Fruit fly (Drosophila melanogaster) whole organism, embryonic: Measurements from ENCODE around the gene CG7546.

ENCODE experiments used
- Bdp1 ChIP-seq: fragments of 200-800 bp; sonication (Bioruptor generic); optimal IDR thresholded peaks from 3 replicates; lab custom pipeline; 2016; ENCODE audit warnings: missing biosample characterization, missing genetic modification characterization
- BtbVII ChIP-seq: fragments of 200-800 bp; sonication (Bioruptor generic); optimal IDR thresholded peaks from 3 replicates; lab custom pipeline; 2017; ENCODE audit warnings: missing biosample characterization, mild to moderate bottlenecking, missing genetic modification characterization
- CG1024 ChIP-seq: fragments of 200-800 bp; sonication (Bioruptor generic); IDR thresholded peaks from 2 replicates; pipeline ENCODE4 v1.3.6; 2022; ENCODE audit warnings: missing biosample characterization, missing genetic modification characterization
- CG10267 ChIP-seq: fragments of 200-800 bp; sonication (Bioruptor generic); optimal IDR thresholded peaks from 2 replicates; lab custom pipeline; 2018; ENCODE audit warnings: missing biosample characterization, mild to moderate bottlenecking, missing genetic modification characterization, moderate library complexity
- CG10431 ChIP-seq: fragments of 200-800 bp; sonication (Bioruptor generic); optimal IDR thresholded peaks from 3 replicates; lab custom pipeline; 2018; ENCODE audit warnings: missing biosample characterization, mild to moderate bottlenecking, missing genetic modification characterization
- CG12071 ChIP-seq: fragments of 200-800 bp; sonication (Bioruptor generic); optimal IDR thresholded peaks from 3 replicates; lab custom pipeline; 2018; ENCODE audit warnings: missing biosample characterization, mild to moderate bottlenecking, missing genetic modification characterization
- CG14710 ChIP-seq: fragments of 200-800 bp; sonication (Bioruptor generic); optimal IDR thresholded peaks from 3 replicates; lab custom pipeline; 2019; ENCODE audit warnings: missing biosample characterization, mild to moderate bottlenecking, missing genetic modification characterization, moderate library complexity
- CG15011 ChIP-seq: fragments of 200-800 bp; sonication (Bioruptor generic); optimal IDR thresholded peaks from 3 replicates; lab custom pipeline; 2018; ENCODE audit warnings: missing biosample characterization, mild to moderate bottlenecking, missing genetic modification characterization
- CG18476 ChIP-seq: fragments of 200-800 bp; sonication (Bioruptor generic); optimal IDR thresholded peaks from 2 replicates; lab custom pipeline; 2016; ENCODE audit warnings: missing biosample characterization, mild to moderate bottlenecking, missing genetic modification characterization
- CG31388 ChIP-seq: fragments of 200-800 bp; sonication (Bioruptor generic); optimal IDR thresholded peaks from 2 replicates; lab custom pipeline; 2016; ENCODE audit warnings: missing biosample characterization, missing genetic modification characterization
- CG34224 ChIP-seq: fragments of 200-800 bp; sonication (Bioruptor generic); IDR thresholded peaks from 3 replicates; pipeline ENCODE4 v1.3.6; 2022; ENCODE audit warnings: missing biosample characterization, missing genetic modification characterization; ENCODE audit not compliant: partially characterized antibody
- CG3838 ChIP-seq: fragments of 200-800 bp; sonication (Bioruptor generic); optimal IDR thresholded peaks from 3 replicates; lab custom pipeline; 2016; ENCODE audit warnings: missing biosample characterization, missing genetic modification characterization
- CG5180 ChIP-seq: fragments of 200-800 bp; sonication (Bioruptor generic); optimal IDR thresholded peaks from 3 replicates; lab custom pipeline; 2017; ENCODE audit warnings: missing biosample characterization, missing genetic modification characterization, mild to moderate bottlenecking, moderate library complexity, missing genetic modification reagents
- CG6272 ChIP-seq: fragments of 200-800 bp; sonication (Bioruptor generic); IDR thresholded peaks from 2 replicates; pipeline ENCODE4 v1.3.6; 2022; ENCODE audit warnings: missing biosample characterization, missing genetic modification characterization
- CG8388 ChIP-seq: fragments of 200-800 bp; sonication (Bioruptor generic); optimal IDR thresholded peaks from 2 replicates; lab custom pipeline; 2019; ENCODE audit warnings: missing biosample characterization, mild to moderate bottlenecking, missing genetic modification characterization, moderate library complexity
- D ChIP-seq, 2 experiments: fragments of 200-800 bp in 1 of 2; fragments of >200 bp in 1 of 2; sonication (Bioruptor generic) in 1 of 2; optimal IDR thresholded peaks; 2 replicates in 1 of 2; 3 replicates in 1 of 2; lab custom pipeline; 2017; ENCODE audit warnings: mild to moderate bottlenecking in 1 of 2, missing biosample characterization in 1 of 2, missing genetic modification characterization in 1 of 2, missing genetic modification reagents in 1 of 2
- Dfd ChIP-seq, 2 experiments: fragments of >200 bp; optimal IDR thresholded peaks; 2 replicates each; lab custom pipeline; 2017; ENCODE audit warnings: missing biosample characterization in 2 of 2, missing genetic modification characterization in 2 of 2
- Elba2 ChIP-seq: fragments of 200-800 bp; sonication (Bioruptor generic); optimal IDR thresholded peaks from 3 replicates; lab custom pipeline; 2016; ENCODE audit warnings: missing biosample characterization, missing genetic modification characterization
- Gug ChIP-seq: fragments of 200-800 bp; sonication (Bioruptor generic); IDR thresholded peaks from 4 replicates; pipeline ENCODE4 v1.3.6; 2022; ENCODE audit warnings: missing biosample characterization, missing genetic modification characterization
- HLH3B ChIP-seq: fragments of 200-800 bp; sonication (Bioruptor generic); IDR thresholded peaks from 2 replicates; pipeline ENCODE4 v1.3.6; 2022; ENCODE audit warnings: missing biosample characterization, missing genetic modification characterization
- Hand ChIP-seq: fragments of 200-800 bp; sonication (Bioruptor generic); optimal IDR thresholded peaks from 2 replicates; lab custom pipeline; 2017; ENCODE audit warnings: mild to moderate bottlenecking, missing biosample characterization, missing genetic modification reagents, missing genetic modification characterization
- Max ChIP-seq: fragments of 200-800 bp; sonication (Bioruptor generic); optimal IDR thresholded peaks from 2 replicates; lab custom pipeline; 2016; ENCODE audit warnings: missing biosample characterization, mild to moderate bottlenecking, missing genetic modification characterization
- NC2α ChIP-seq: fragments of 200-800 bp; sonication (Bioruptor generic); optimal IDR thresholded peaks from 2 replicates; lab custom pipeline; 2016; ENCODE audit warnings: missing biosample characterization, missing genetic modification characterization
- Neu2 ChIP-seq: fragments of 200-800 bp; sonication (Bioruptor generic); optimal IDR thresholded peaks from 3 replicates; lab custom pipeline; 2016; ENCODE audit warnings: missing biosample characterization, missing genetic modification characterization, borderline replicate concordance
- Nf-YA ChIP-seq: fragments of 200-800 bp; sonication (Bioruptor generic); IDR thresholded peaks from 2 replicates; pipeline ENCODE4 v1.3.6; 2022; ENCODE audit warnings: missing biosample characterization, missing genetic modification characterization
- PHDP ChIP-seq: fragments of 200-800 bp; sonication (Bioruptor generic); optimal IDR thresholded peaks from 3 replicates; lab custom pipeline; 2018; ENCODE audit warnings: missing biosample characterization, mild to moderate bottlenecking, missing genetic modification characterization, moderate library complexity
- Rfx ChIP-seq: fragments of 200-800 bp; sonication (Bioruptor generic); IDR thresholded peaks from 2 replicates; pipeline ENCODE4 v1.3.6; 2022; ENCODE audit warnings: missing biosample characterization, missing genetic modification characterization
- Taf1 ChIP-seq: fragments of 200-800 bp; sonication (Bioruptor generic); IDR thresholded peaks from 2 replicates; pipeline ENCODE4 v1.3.6; 2022; ENCODE audit warnings: missing biosample characterization, missing genetic modification characterization
- abd-A ChIP-seq: fragments of 200-800 bp; sonication (Bioruptor generic); optimal IDR thresholded peaks from 3 replicates; lab custom pipeline; 2019; ENCODE audit warnings: missing biosample characterization, mild to moderate bottlenecking, missing genetic modification characterization, moderate library complexity
- ac ChIP-seq: fragments of 200-800 bp; sonication (Bioruptor generic); optimal IDR thresholded peaks from 3 replicates; lab custom pipeline; 2017; ENCODE audit warnings: missing biosample characterization, mild to moderate bottlenecking, missing genetic modification characterization
- cato ChIP-seq: fragments of 200-800 bp; sonication (Bioruptor generic); optimal IDR thresholded peaks from 2 replicates; lab custom pipeline; 2016; ENCODE audit warnings: missing biosample characterization, missing genetic modification characterization, borderline replicate concordance
- chinmo ChIP-seq: fragments of 200-800 bp; sonication (Bioruptor generic); IDR thresholded peaks from 4 replicates; pipeline ENCODE4 v1.3.6; 2022; ENCODE audit warnings: missing biosample characterization, missing genetic modification characterization; ENCODE audit not compliant: partially characterized antibody
- ci ChIP-seq: fragments of 200-800 bp; sonication (Bioruptor generic); IDR thresholded peaks from 3 replicates; pipeline ENCODE4 v1.3.6; 2022; ENCODE audit warnings: missing biosample characterization, missing genetic modification characterization
- crol ChIP-seq: fragments of 200-800 bp; sonication (Bioruptor generic); IDR thresholded peaks from 2 replicates; pipeline ENCODE4 v1.3.6; 2022; ENCODE audit warnings: missing biosample characterization, missing genetic modification characterization
- esg ChIP-seq: fragments of 200-800 bp; sonication (Bioruptor generic); conservative IDR thresholded peaks from 2 replicates; pipeline ENCODE4 v1.3.6; 2022; ENCODE audit warnings: missing biosample characterization, missing genetic modification characterization
- fd96Cb ChIP-seq: fragments of 200-800 bp; sonication (Bioruptor generic); optimal IDR thresholded peaks from 2 replicates; lab custom pipeline; 2018; ENCODE audit warnings: missing biosample characterization, mild to moderate bottlenecking, missing genetic modification characterization, moderate library complexity
- gce ChIP-seq: fragments of 200-800 bp; sonication (Bioruptor generic); IDR thresholded peaks from 3 replicates; pipeline ENCODE4 v1.3.6; 2022; ENCODE audit warnings: missing biosample characterization, missing genetic modification characterization
- gsb-n ChIP-seq: fragments of 200-800 bp; sonication (Bioruptor generic); optimal IDR thresholded peaks from 3 replicates; lab custom pipeline; 2018; ENCODE audit warnings: missing biosample characterization, mild to moderate bottlenecking, missing genetic modification characterization
- gt ChIP-seq: fragments of 200-800 bp; sonication (Bioruptor generic); IDR thresholded peaks from 2 replicates; pipeline ENCODE4 v1.3.6; 2022; ENCODE audit warnings: missing biosample characterization, missing genetic modification characterization
- nerfin-2 ChIP-seq: fragments of 200-800 bp; sonication (Bioruptor generic); IDR thresholded peaks from 2 replicates; pipeline ENCODE4 v1.3.6; 2022; ENCODE audit warnings: missing biosample characterization, missing genetic modification characterization; ENCODE audit not compliant: partially characterized antibody
- peb ChIP-seq: fragments of 200-800 bp; sonication (Bioruptor generic); IDR thresholded peaks from 2 replicates; pipeline ENCODE4 v1.3.6; 2022; ENCODE audit warnings: missing biosample characterization, missing genetic modification characterization
- sc ChIP-seq, 3 experiments: fragments of >200 bp in 2 of 3; fragments of 200-800 bp in 1 of 3; sonication (Bioruptor generic) in 1 of 3; optimal IDR thresholded peaks; 2 replicates in 2 of 3; 3 replicates in 1 of 3; lab custom pipeline; 2017; ENCODE audit warnings: mild to moderate bottlenecking in 1 of 3, missing biosample characterization in 1 of 3, missing genetic modification characterization in 1 of 3, missing genetic modification reagents in 1 of 3
- sd ChIP-seq: fragments of 200-800 bp; sonication (Bioruptor generic); optimal IDR thresholded peaks from 3 replicates; lab custom pipeline; 2018; ENCODE audit warnings: missing biosample characterization, mild to moderate bottlenecking, missing genetic modification characterization, moderate library complexity
- sens ChIP-seq: fragments of 200-800 bp; sonication (Bioruptor generic); peaks from one replicate; lab custom pipeline; 2016; ENCODE audit warnings: missing biosample characterization, missing genetic modification characterization
- tll ChIP-seq, 2 experiments: fragments of 200-800 bp in 1 of 2; fragments of >200 bp in 1 of 2; sonication (Bioruptor generic) in 1 of 2; optimal IDR thresholded peaks; 2 replicates each; lab custom pipeline; 2017 to 2019; ENCODE audit warnings: missing biosample characterization in 2 of 2, missing genetic modification characterization in 2 of 2, mild to moderate bottlenecking in 1 of 2, moderate library complexity in 1 of 2
- tup ChIP-seq: fragments of 200-800 bp; sonication (Bioruptor generic); optimal IDR thresholded peaks from 2 replicates; lab custom pipeline; 2016; ENCODE audit warnings: missing biosample characterization, mild to moderate bottlenecking, missing genetic modification characterization, moderate library complexity
- unc-4 ChIP-seq: fragments of 200-800 bp; sonication (Bioruptor generic); IDR thresholded peaks from 2 replicates; pipeline ENCODE4 v1.3.6; 2022; ENCODE audit warnings: missing biosample characterization, missing genetic modification characterization; ENCODE audit not compliant: partially characterized antibody

CG7546 gene

dm6 chr3L:7530461-7531338 is 19.9 kb downstream of the CG7546 start:
- TF ChIP-seq tup (no peak), Dfd (GFP tag; optimal IDR thresholded peaks at IDR 0.05; lab: Kevin White, UChicago) (no peak), Taf1 (no peak), gt (GFP tag; lab: Robert Waterston, UW) (no peak), unc-4 (GFP tag; lab: Robert Waterston, UW) (no peak), abd-A (tag; lab: Kevin White, UChicago) (no peak), CG14710 (tag; lab: Kevin White, UChicago) (no peak), cato (GFP tag; lab: Kevin White, UChicago) (no peak), BtbVII (GFP tag; lab: Kevin White, UChicago) (no peak), CG18476 (GFP tag; lab: Kevin White, UChicago) (no peak), peb (GFP tag; lab: Robert Waterston, UW) (no peak), CG34224 (GFP tag; lab: Robert Waterston, UW) (no peak), HLH3B (no peak), Neu2 (GFP tag; lab: Kevin White, UChicago) (no peak), tll (GFP tag; optimal IDR thresholded peaks at IDR 0.05; lab: Kevin White, UChicago) (no peak), chinmo (peak; percentile 84; the same call in 2 of the 4 replicates), NC2α (GFP tag; lab: Kevin White, UChicago) (no peak), CG6272 (no peak), sens (GFP tag; lab: Kevin White, UChicago) (peak; percentile 20), fd96Cb (tag; lab: Kevin White, UChicago) (no peak), CG10431 (no peak), CG8388 (GFP tag; lab: Kevin White, UChicago) (no peak), Gug (no peak), CG15011 (GFP tag; lab: Kevin White, UChicago) (no peak), ac (GFP tag; lab: Kevin White, UChicago) (no peak), gsb-n (tag; lab: Kevin White, UChicago) (no peak), CG12071 (GFP tag; lab: Kevin White, UChicago) (no peak), D (optimal IDR thresholded peaks at IDR 0.05; lab: Kevin White, UChicago) (no peak), D (GFP tag; optimal IDR thresholded peaks at IDR 0.05; lab: Kevin White, UChicago) (no peak), crol (0 out of 2 replicates have a peak, but pooled peaks have one; percentile 15), PHDP (no peak), ci (GFP tag; lab: Robert Waterston, UW) (0 out of 3 replicates have a peak, but pooled peaks have one; percentile 0), CG3838 (GFP tag; lab: Kevin White, UChicago) (no peak), CG31388 (GFP tag; lab: Kevin White, UChicago) (no peak), sc (optimal IDR thresholded peaks at IDR 0.05; lab: Kevin White, UChicago) (no peak), sc (GFP tag; optimal IDR thresholded peaks at IDR 0.05; lab: Kevin White, UChicago) (no peak), CG10267 (tag; lab: Kevin White, UChicago) (no peak), sd (peak; percentile 97), Rfx (GFP tag; lab: Robert Waterston, UW) (peak; percentile 30; the same call in 1 of the 2 replicates), esg (GFP tag; lab: Robert Waterston, UW) (no peak), Max (GFP tag; lab: Kevin White, UChicago) (no peak), Bdp1 (GFP tag; lab: Kevin White, UChicago) (no peak), nerfin-2 (GFP tag; lab: Robert Waterston, UW) (no peak), gce (GFP tag; lab: Robert Waterston, UW) (no peak), Nf-YA (GFP tag; lab: Robert Waterston, UW) (no peak), CG5180 (GFP tag; lab: Kevin White, UChicago) (no peak), CG1024 (no peak), Hand (no peak), Elba2 (GFP tag; lab: Kevin White, UChicago) (no peak)
